Fruit fly (Drosophila melanogaster) Kc167 (cell line): ENCODE measurements around the gene CG31365.

Experiments
- Myc ChIP-seq: fragments of >200 bp; optimal IDR thresholded peaks from 2 replicates; lab custom pipeline; 2017; ENCODE audit warnings: missing external identifiers
- Sin3A ChIP-seq: fragments of >200 bp; optimal IDR thresholded peaks from 2 replicates; lab custom pipeline; 2018; ENCODE audit warnings: missing external identifiers
- h ChIP-seq: fragments of >200 bp; optimal IDR thresholded peaks from 3 replicates; lab custom pipeline; 2018; ENCODE audit warnings: missing external identifiers
- insv ChIP-seq: fragments of >200 bp; optimal IDR thresholded peaks from 3 replicates; lab custom pipeline; 2018; ENCODE audit warnings: missing external identifiers
- psq ChIP-seq: fragments of >200 bp; optimal IDR thresholded peaks from 2 replicates; lab custom pipeline; 2017; ENCODE audit warnings: missing external identifiers
- ttk ChIP-seq: sonication (Bioruptor generic); optimal IDR thresholded peaks from 2 replicates; lab custom pipeline; 2017; ENCODE audit warnings: missing external identifiers

DNA sequence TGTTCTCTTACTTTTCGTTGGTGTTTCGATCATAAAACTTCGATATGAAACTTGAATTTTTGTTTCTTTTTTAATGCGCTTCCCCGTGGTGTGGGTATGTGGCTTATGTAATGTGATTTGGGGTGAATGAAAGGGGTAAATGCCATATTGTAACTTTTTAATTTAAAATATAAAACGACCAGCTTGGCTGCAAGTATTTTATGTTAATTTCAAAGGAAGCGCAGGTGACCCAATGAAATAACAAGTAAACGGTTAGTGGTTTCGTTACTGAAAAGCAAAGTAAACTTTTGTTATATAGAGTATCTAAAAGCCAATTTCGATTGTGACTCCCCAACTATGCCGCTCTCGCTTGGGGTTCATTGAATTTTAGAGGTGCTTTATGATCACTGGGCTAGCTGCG lies 18.4 kb upstream of the CG31365 start:
- TF ChIP-seq psq (lab: Kevin White, UChicago) (no peak), h (lab: Kevin White, UChicago) (no peak), ttk (lab: Kevin White, UChicago) (no peak), Myc (lab: Kevin White, UChicago) (no peak), insv (lab: Kevin White, UChicago) (no peak), Sin3A (lab: Kevin White, UChicago) (no peak)
